Worm (Caenorhabditis elegans) whole organism, mixed stage, embryonic: ENCODE measurements around the gene srh-214.

Experiments used
- elt-3 ChIP-seq: fragments of 150-350 bp; optimal IDR thresholded peaks from 2 replicates; lab custom pipeline; 2014; ENCODE audit warnings: missing biosample characterization, missing genetic modification characterization
- nhr-28 ChIP-seq: fragments of 150-350 bp; optimal IDR thresholded peaks from 2 replicates; lab custom pipeline; 2014; ENCODE audit warnings: missing biosample characterization, missing genetic modification characterization
- unc-39 ChIP-seq: fragments of 150-350 bp; optimal IDR thresholded peaks from 2 replicates; lab custom pipeline; 2014; ENCODE audit warnings: missing biosample characterization, missing genetic modification characterization

ce11 chrV:16788967-16789366 is 40.6 kb downstream of the srh-214 start, which contains the start of gene immt-2:
- TF ChIP-seq nhr-28 (tag; lab: Kevin White, UChicago) (no peak), elt-3 (tag; lab: Kevin White, UChicago) (no peak), unc-39 (tag; lab: Kevin White, UChicago) (no peak)
